Fruit fly (Drosophila melanogaster) ovary, adult (tissue): ENCODE data around the gene Uqcc1.

Source experiments
- CG17801 ChIP-seq: fragments of 200-800 bp; optimal IDR thresholded peaks from 2 replicates; lab custom pipeline; 2019; ENCODE audit warnings: missing biosample characterization, mild to moderate bottlenecking, missing genetic modification characterization, moderate library complexity; ENCODE audit not compliant: partially characterized antibody

Gene Uqcc1

DNA sequence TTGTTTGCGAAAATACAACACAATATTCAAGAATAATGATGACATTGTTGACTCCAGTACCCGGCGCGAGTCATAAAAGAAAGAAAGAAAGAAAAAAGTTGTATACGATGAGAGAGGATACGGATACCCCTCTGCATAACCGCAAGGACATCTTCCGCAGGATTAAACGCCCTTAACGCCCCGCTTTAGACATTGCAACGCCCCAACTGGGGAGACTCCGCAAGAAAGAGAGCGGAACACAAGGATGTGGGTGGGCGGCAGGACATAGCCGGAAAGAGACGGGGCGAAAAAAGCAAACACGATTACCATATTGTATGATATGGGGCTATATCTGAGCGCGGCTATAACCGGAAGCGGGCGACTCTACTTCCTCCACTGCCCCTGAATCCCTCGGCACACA, 46.7 kb downstream of the Uqcc1 start:
- TF ChIP-seq CG17801 (GFP tag; lab: Kevin White, UChicago): no peak
